Fruit fly (Drosophila melanogaster) whole organism, embryonic: ENCODE data around the gene Srg3.

Source experiments
- B-H2 ChIP-seq: fragments of 200-800 bp; sonication (Bioruptor generic); optimal IDR thresholded peaks from 2 replicates; lab custom pipeline; 2018; ENCODE audit warnings: missing biosample characterization, mild to moderate bottlenecking, missing genetic modification characterization
- Bgb ChIP-seq: fragments of 200-800 bp; sonication (Bioruptor generic); IDR thresholded peaks from 2 replicates; pipeline ENCODE4 v1.3.6; 2022; ENCODE audit warnings: missing biosample characterization, missing genetic modification characterization; ENCODE audit not compliant: partially characterized antibody
- CG11723 ChIP-seq: fragments of 200-800 bp; sonication (Bioruptor generic); optimal IDR thresholded peaks from 2 replicates; lab custom pipeline; 2017; ENCODE audit warnings: missing biosample characterization, mild to moderate bottlenecking, missing genetic modification characterization
- CG1233 ChIP-seq: fragments of 200-800 bp; sonication (Bioruptor generic); optimal IDR thresholded peaks from 4 replicates; lab custom pipeline; 2018; ENCODE audit warnings: missing biosample characterization, mild to moderate bottlenecking, missing genetic modification characterization
- CG12744 ChIP-seq: fragments of 200-800 bp; sonication (Bioruptor generic); optimal IDR thresholded peaks from 2 replicates; lab custom pipeline; 2016; ENCODE audit warnings: missing biosample characterization, missing genetic modification characterization
- CG13123 ChIP-seq: fragments of 200-800 bp; sonication (Bioruptor generic); optimal IDR thresholded peaks from 2 replicates; lab custom pipeline; 2016; ENCODE audit warnings: missing biosample characterization, missing genetic modification characterization
- CG1603 ChIP-seq: fragments of 200-800 bp; sonication (Bioruptor generic); optimal IDR thresholded peaks from 2 replicates; lab custom pipeline; 2019; ENCODE audit warnings: missing biosample characterization, mild to moderate bottlenecking, missing genetic modification characterization, moderate library complexity
- CG18262 ChIP-seq: fragments of 200-800 bp; optimal IDR thresholded peaks from 3 replicates; lab custom pipeline; 2019; ENCODE audit warnings: missing biosample characterization, mild to moderate bottlenecking, missing genetic modification characterization, moderate library complexity
- CG1832 ChIP-seq: fragments of 200-800 bp; sonication (Bioruptor generic); optimal IDR thresholded peaks from 2 replicates; lab custom pipeline; 2017; ENCODE audit warnings: missing biosample characterization, mild to moderate bottlenecking, missing genetic modification characterization, inconsistent platforms
- CG2116 ChIP-seq: fragments of 200-800 bp; sonication (Bioruptor generic); optimal IDR thresholded peaks from 3 replicates; lab custom pipeline; 2018; ENCODE audit warnings: missing biosample characterization, mild to moderate bottlenecking, missing genetic modification characterization
- CG2678 ChIP-seq: fragments of 200-800 bp; sonication (Bioruptor generic); optimal IDR thresholded peaks from 3 replicates; lab custom pipeline; 2019; ENCODE audit warnings: missing biosample characterization, mild to moderate bottlenecking, missing genetic modification characterization, moderate library complexity
- CG31388 ChIP-seq: fragments of 200-800 bp; sonication (Bioruptor generic); optimal IDR thresholded peaks from 2 replicates; lab custom pipeline; 2016; ENCODE audit warnings: missing biosample characterization, missing genetic modification characterization
- CG3726 ChIP-seq: fragments of 200-800 bp; sonication (Bioruptor generic); IDR thresholded peaks from 3 replicates; pipeline ENCODE4, ENCODE4 v1.3.6; 2022; ENCODE audit warnings: missing biosample characterization, missing genetic modification characterization
- CG6272 ChIP-seq: fragments of 200-800 bp; sonication (Bioruptor generic); IDR thresholded peaks from 2 replicates; pipeline ENCODE4 v1.3.6; 2022; ENCODE audit warnings: missing biosample characterization, missing genetic modification characterization
- CG6791 ChIP-seq: fragments of 200-800 bp; sonication (Bioruptor generic); IDR thresholded peaks from 3 replicates; pipeline ENCODE4 v1.3.6; 2022; ENCODE audit warnings: missing biosample characterization, missing genetic modification characterization; ENCODE audit not compliant: partially characterized antibody
- CG7357 ChIP-seq: fragments of 200-800 bp; sonication (Bioruptor generic); IDR thresholded peaks from 3 replicates; pipeline ENCODE4 v1.3.6; 2022; ENCODE audit warnings: missing biosample characterization, missing genetic modification characterization
- CG9215 ChIP-seq: fragments of 200-800 bp; sonication (Bioruptor generic); IDR thresholded peaks from 2 replicates; pipeline ENCODE4 v1.3.6; 2022; ENCODE audit warnings: missing biosample characterization, missing genetic modification characterization
- CG9817 ChIP-seq: fragments of 200-800 bp; sonication (Bioruptor generic); optimal IDR thresholded peaks from 2 replicates; lab custom pipeline; 2018; ENCODE audit warnings: missing biosample characterization, mild to moderate bottlenecking, missing genetic modification characterization, moderate library complexity
- CTCF ChIP-seq: fragments of 200-800 bp; sonication (Bioruptor generic); optimal IDR thresholded peaks from 2 replicates; lab custom pipeline; 2017; ENCODE audit warnings: missing biosample characterization, mild to moderate bottlenecking, missing genetic modification characterization, moderate library complexity
- Dbx ChIP-seq: fragments of 200-800 bp; sonication (Bioruptor generic); IDR thresholded peaks from 3 replicates; pipeline ENCODE4 v1.3.6; 2022; ENCODE audit warnings: missing biosample characterization, missing genetic modification characterization
- ERR ChIP-seq: fragments of 200-800 bp; sonication (Bioruptor generic); optimal IDR thresholded peaks from 2 replicates; lab custom pipeline; 2016; ENCODE audit warnings: missing biosample characterization, missing genetic modification characterization
- H15 ChIP-seq: fragments of 200-800 bp; sonication (Bioruptor generic); IDR thresholded peaks from 3 replicates; pipeline ENCODE4 v1.3.6; 2022; ENCODE audit warnings: missing biosample characterization, missing genetic modification characterization
- HLH4C ChIP-seq: fragments of 200-800 bp; sonication (Bioruptor generic); IDR thresholded peaks from 3 replicates; pipeline ENCODE4 v1.3.6; 2022; ENCODE audit warnings: missing biosample characterization, missing genetic modification characterization; ENCODE audit not compliant: partially characterized antibody
- Hr39 ChIP-seq: fragments of >200 bp; optimal IDR thresholded peaks from 2 replicates; lab custom pipeline; 2017
- Hr51 ChIP-seq, 2 experiments: fragments of 200-800 bp; sonication (Bioruptor generic); optimal IDR thresholded peaks; 2 replicates in 1 of 2; 3 replicates in 1 of 2; lab custom pipeline; 2016 to 2018; ENCODE audit warnings: missing biosample characterization in 2 of 2, missing genetic modification characterization in 2 of 2, mild to moderate bottlenecking in 1 of 2, moderate library complexity in 1 of 2
- Lhr ChIP-seq: fragments of 200-800 bp; sonication (Bioruptor generic); optimal IDR thresholded peaks from 3 replicates; lab custom pipeline; 2017; ENCODE audit warnings: mild to moderate bottlenecking, missing biosample characterization, missing genetic modification reagents, missing genetic modification characterization
- Lim3 ChIP-seq: fragments of 200-800 bp; sonication (Bioruptor generic); IDR thresholded peaks from 2 replicates; pipeline ENCODE4 v1.3.6; 2022; ENCODE audit warnings: missing biosample characterization, missing genetic modification characterization
- Neu2 ChIP-seq: fragments of 200-800 bp; sonication (Bioruptor generic); optimal IDR thresholded peaks from 3 replicates; lab custom pipeline; 2016; ENCODE audit warnings: missing biosample characterization, missing genetic modification characterization, borderline replicate concordance
- abd-A ChIP-seq: fragments of 200-800 bp; sonication (Bioruptor generic); optimal IDR thresholded peaks from 3 replicates; lab custom pipeline; 2019; ENCODE audit warnings: missing biosample characterization, mild to moderate bottlenecking, missing genetic modification characterization, moderate library complexity
- ara ChIP-seq: fragments of 200-800 bp; sonication (Bioruptor generic); IDR thresholded peaks from 2 replicates; pipeline ENCODE4 v1.3.6; 2022; ENCODE audit warnings: missing biosample characterization, missing genetic modification characterization
- ci ChIP-seq: fragments of 200-800 bp; sonication (Bioruptor generic); IDR thresholded peaks from 3 replicates; pipeline ENCODE4 v1.3.6; 2022; ENCODE audit warnings: missing biosample characterization, missing genetic modification characterization
- dan ChIP-seq: fragments of 200-800 bp; sonication (Bioruptor generic); IDR thresholded peaks from 2 replicates; pipeline ENCODE4 v1.3.6; 2022; ENCODE audit warnings: missing biosample characterization, missing genetic modification characterization
- disco-r ChIP-seq: fragments of 200-800 bp; sonication (Bioruptor generic); optimal IDR thresholded peaks from 2 replicates; lab custom pipeline; 2016; ENCODE audit warnings: missing biosample characterization, missing genetic modification characterization
- dmrt11E ChIP-seq: fragments of 200-800 bp; sonication (Bioruptor generic); optimal IDR thresholded peaks from 3 replicates; lab custom pipeline; 2018; ENCODE audit warnings: missing biosample characterization, mild to moderate bottlenecking, missing genetic modification characterization, moderate library complexity
- dysf ChIP-seq: fragments of 200-800 bp; sonication (Bioruptor generic); IDR thresholded peaks from 3 replicates; pipeline ENCODE4 v1.3.6; 2022; ENCODE audit warnings: missing biosample characterization, missing genetic modification characterization
- eyg ChIP-seq: fragments of 200-800 bp; sonication (Bioruptor generic); optimal IDR thresholded peaks from 3 replicates; lab custom pipeline; 2016; ENCODE audit warnings: missing biosample characterization, missing genetic modification characterization
- fd96Cb ChIP-seq: fragments of 200-800 bp; sonication (Bioruptor generic); optimal IDR thresholded peaks from 2 replicates; lab custom pipeline; 2018; ENCODE audit warnings: missing biosample characterization, mild to moderate bottlenecking, missing genetic modification characterization, moderate library complexity
- hth ChIP-seq: fragments of >200 bp; optimal IDR thresholded peaks from 2 replicates; lab custom pipeline; 2017; ENCODE audit warnings: inconsistent platforms
- jumu ChIP-seq: fragments of 200-800 bp; sonication (Bioruptor generic); optimal IDR thresholded peaks from 3 replicates; lab custom pipeline; 2016; ENCODE audit warnings: missing biosample characterization, missing genetic modification characterization
- odd ChIP-seq: fragments of 200-800 bp; sonication (Bioruptor generic); optimal IDR thresholded peaks from 2 replicates; lab custom pipeline; 2017; ENCODE audit warnings: missing biosample characterization, mild to moderate bottlenecking, missing genetic modification characterization
- onecut ChIP-seq: fragments of 200-800 bp; sonication (Bioruptor generic); IDR thresholded peaks from 2 replicates; pipeline ENCODE4 v1.3.6; 2022; ENCODE audit warnings: missing biosample characterization, missing genetic modification characterization
- pita ChIP-seq: fragments of 200-800 bp; sonication (Bioruptor generic); optimal IDR thresholded peaks from 2 replicates; lab custom pipeline; 2017; ENCODE audit warnings: missing biosample characterization, mild to moderate bottlenecking, missing genetic modification characterization
- pros ChIP-seq: fragments of 200-800 bp; sonication (Bioruptor generic); optimal IDR thresholded peaks from 3 replicates; lab custom pipeline; 2019; ENCODE audit warnings: missing biosample characterization, mild to moderate bottlenecking, missing genetic modification characterization, moderate library complexity
- row ChIP-seq: fragments of 200-800 bp; sonication (Bioruptor generic); IDR thresholded peaks from 3 replicates; pipeline ENCODE4 v1.3.6; 2022; ENCODE audit warnings: missing biosample characterization, missing genetic modification characterization
- sima ChIP-seq: fragments of 200-800 bp; sonication (Bioruptor generic); optimal IDR thresholded peaks from 2 replicates; lab custom pipeline; 2016; ENCODE audit warnings: missing biosample characterization, missing genetic modification characterization
- slp2 ChIP-seq: fragments of 200-800 bp; sonication (Bioruptor generic); optimal IDR thresholded peaks from 2 replicates; lab custom pipeline; 2016; ENCODE audit warnings: missing biosample characterization, missing genetic modification characterization
- tgo ChIP-seq: fragments of 200-800 bp; sonication (Bioruptor generic); IDR thresholded peaks from 3 replicates; pipeline ENCODE4 v1.3.6; 2022; ENCODE audit warnings: missing biosample characterization, missing genetic modification characterization
- ttk ChIP-seq: fragments of 200-800 bp; sonication (Bioruptor generic); IDR thresholded peaks from 2 replicates; pipeline ENCODE4 v2.1.2; 2022; ENCODE audit warnings: missing biosample characterization, missing genetic modification characterization
- unpg ChIP-seq: fragments of 200-800 bp; sonication (Bioruptor generic); optimal IDR thresholded peaks from 3 replicates; lab custom pipeline; 2018; ENCODE audit warnings: missing biosample characterization, mild to moderate bottlenecking, missing genetic modification characterization, moderate library complexity
- vnd ChIP-seq: fragments of 200-800 bp; sonication (Bioruptor generic); IDR thresholded peaks from 3 replicates; pipeline ENCODE4 v1.3.6; 2022; ENCODE audit warnings: missing biosample characterization, missing genetic modification characterization; ENCODE audit not compliant: partially characterized antibody
- wdn ChIP-seq: fragments of 200-800 bp; sonication (Bioruptor generic); IDR thresholded peaks from 2 replicates; pipeline ENCODE4 v1.3.6; 2022; ENCODE audit warnings: missing biosample characterization, missing genetic modification characterization

Srg3 gene

DNA sequence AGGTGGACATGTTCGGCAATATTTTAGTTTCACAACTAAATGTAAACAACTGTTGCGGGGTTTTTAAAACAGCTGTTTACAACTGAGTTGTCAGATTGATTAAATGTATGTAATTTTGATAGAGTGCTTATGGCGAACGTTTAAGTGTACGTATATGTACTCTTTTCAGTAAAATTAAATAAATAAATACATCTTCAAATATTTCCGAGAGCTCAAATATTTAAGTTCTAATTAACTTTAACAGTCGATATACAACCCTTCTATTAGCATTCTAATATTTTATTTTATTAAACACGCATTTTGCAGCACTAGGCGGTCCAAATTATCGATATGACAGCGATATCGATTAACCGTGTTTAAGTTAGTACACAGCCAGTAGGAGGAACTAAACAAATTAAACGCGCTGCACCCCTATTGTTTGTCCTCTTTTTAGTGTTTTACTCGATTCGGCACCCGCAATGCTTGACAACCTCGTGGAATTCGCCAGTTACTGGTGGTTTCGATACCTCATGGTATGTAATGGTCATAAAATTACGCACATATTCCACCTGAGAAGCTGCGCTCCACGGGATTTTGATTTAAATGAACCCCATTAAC, 8.6 kb downstream of the Srg3 start, which contains the start of the genes CG3448 and ghi (continued):
- TF ChIP-seq dmrt11E (tag; lab: Kevin White, UChicago) (peak; percentile 11), dan (GFP tag; lab: Robert Waterston, UW) (no peak), CG2116 (GFP tag; lab: Kevin White, UChicago) (peak; percentile 94), Neu2 (GFP tag; lab: Kevin White, UChicago) (no peak), slp2 (GFP tag; lab: Kevin White, UChicago) (no peak), CTCF (GFP tag; lab: Kevin White, UChicago) (peak; percentile 35), Bgb (GFP tag; lab: Robert Waterston, UW) (peak; percentile 75), eyg (GFP tag; lab: Kevin White, UChicago) (no peak), ERR (GFP tag; lab: Kevin White, UChicago) (no peak), ci (peak; percentile 51; the same call in 2 of the 3 replicates), CG9817 (tag; lab: Kevin White, UChicago) (peak; percentile 73), ara (GFP tag; lab: Robert Waterston, UW) (peak; percentile 59), Hr39 (lab: Kevin White, UChicago) (no peak), CG1603 (peak; percentile 70), fd96Cb (tag; lab: Kevin White, UChicago) (peak; percentile 32), odd (GFP tag; lab: Kevin White, UChicago) (no peak), CG12744 (GFP tag; lab: Kevin White, UChicago) (peak; percentile 23), Hr51 (GFP tag; optimal IDR thresholded peaks at IDR 0.05; lab: Kevin White, UChicago) (peak in 1 of 2 experiments; percentile 47), CG6272 (GFP tag; lab: Robert Waterston, UW) (peak; percentile 60; the same call in 1 of the 2 replicates), disco-r (GFP tag; lab: Kevin White, UChicago) (no peak), CG13123 (no peak), Lim3 (no peak), sima (GFP tag; lab: Kevin White, UChicago) (no peak), jumu (GFP tag; lab: Kevin White, UChicago) (peak; percentile 17), pros (GFP tag; lab: Kevin White, UChicago) (no peak), CG6791 (GFP tag; lab: Robert Waterston, UW) (peak; percentile 75; the same call in 2 of the 3 replicates), CG1832 (GFP tag; lab: Kevin White, UChicago) (no peak), wdn (GFP tag; lab: Robert Waterston, UW) (no peak), Dbx (GFP tag; lab: Robert Waterston, UW) (peak; percentile 78), dysf (peak; percentile 65; the same call in 2 of the 3 replicates), CG9215 (GFP tag; lab: Robert Waterston, UW) (peak; percentile 68), CG1233 (peak; percentile 69), row (GFP tag; lab: Robert Waterston, UW) (peak; percentile 57; the same call in 2 of the 3 replicates), CG31388 (GFP tag; lab: Kevin White, UChicago) (no peak), CG2678 (tag; lab: Kevin White, UChicago) (peak; percentile 81), vnd (GFP tag; lab: Robert Waterston, UW) (peak; percentile 54), H15 (peak; percentile 55; the same call in 1 of the 3 replicates), hth (lab: Kevin White, UChicago) (no peak), onecut (GFP tag; lab: Robert Waterston, UW) (peak; percentile 54), CG7357 (GFP tag; lab: Robert Waterston, UW) (0 out of 3 replicates have a peak, but pooled peaks have one; percentile 28), abd-A (tag; lab: Kevin White, UChicago) (peak; percentile 87), ttk (peak; percentile 42; the same call in 1 of the 2 replicates), tgo (GFP tag; lab: Robert Waterston, UW) (no peak), CG18262 (tag; lab: Kevin White, UChicago) (peak; percentile 66), unpg (GFP tag; lab: Kevin White, UChicago) (peak; percentile 62), CG11723 (GFP tag; lab: Kevin White, UChicago) (no peak), pita (GFP tag; lab: Kevin White, UChicago) (no peak), Lhr (GFP tag; lab: Kevin White, UChicago) (peak; percentile 13), HLH4C (peak; percentile 84), B-H2 (GFP tag; lab: Kevin White, UChicago) (peak; percentile 45), CG3726 (GFP tag; lab: Robert Waterston, UW) (no peak)
